Worm (Caenorhabditis elegans): ENCODE measurements around the gene fig-1.

DNA sequence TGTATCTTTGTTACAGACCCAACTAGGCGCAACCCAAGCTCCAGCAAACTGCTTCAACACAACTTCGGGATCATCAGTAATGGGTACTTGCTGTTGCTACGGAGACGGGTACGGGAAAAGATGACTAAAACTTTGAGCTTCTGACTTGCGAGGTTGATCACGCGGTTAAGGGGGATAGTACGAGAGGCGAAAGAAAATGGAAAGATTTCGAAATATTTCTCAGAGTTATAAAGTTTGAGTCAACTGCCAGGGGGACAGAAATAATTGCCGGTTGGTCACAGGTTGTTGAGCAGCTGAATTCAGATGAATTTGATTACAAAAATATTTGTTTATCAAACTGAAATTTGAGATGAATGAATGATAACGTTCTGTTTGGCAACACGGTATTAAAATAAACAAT is 55.4 kb downstream of the fig-1 start:
- TF ChIP-seq ama-1 (optimal IDR thresholded peaks at IDR 0.05), result no peak
- TF ChIP-seq fkh-6 (tag; optimal IDR thresholded peaks at IDR 0.05), result no peak
- no peak for TF ChIP-seq nhr-11 (tag; optimal IDR thresholded peaks at IDR 0.05)
- no peak for TF ChIP-seq nfya-1 (tag; optimal IDR thresholded peaks at IDR 0.05)
- no peak for TF ChIP-seq F13H6.1 (tag; optimal IDR thresholded peaks at IDR 0.05)
- TF ChIP-seq pha-4 (tag; optimal IDR thresholded peaks at IDR 0.05), result no peak
- TF ChIP-seq che-1 (tag; optimal IDR thresholded peaks at IDR 0.05), result no peak
- no peak for TF ChIP-seq fkh-10 (GFP tag; optimal IDR thresholded peaks at IDR 0.05)
- TF ChIP-seq ceh-6 (GFP tag; optimal IDR thresholded peaks at IDR 0.05), result no peak
- no peak for TF ChIP-seq K02D7.2 (tag; optimal IDR thresholded peaks at IDR 0.05)
- no peak for TF ChIP-seq pax-1 (tag; optimal IDR thresholded peaks at IDR 0.05)
